Fruit fly (Drosophila melanogaster): ENCODE measurements around the gene CG31915.

Gene CG31915

DNA sequence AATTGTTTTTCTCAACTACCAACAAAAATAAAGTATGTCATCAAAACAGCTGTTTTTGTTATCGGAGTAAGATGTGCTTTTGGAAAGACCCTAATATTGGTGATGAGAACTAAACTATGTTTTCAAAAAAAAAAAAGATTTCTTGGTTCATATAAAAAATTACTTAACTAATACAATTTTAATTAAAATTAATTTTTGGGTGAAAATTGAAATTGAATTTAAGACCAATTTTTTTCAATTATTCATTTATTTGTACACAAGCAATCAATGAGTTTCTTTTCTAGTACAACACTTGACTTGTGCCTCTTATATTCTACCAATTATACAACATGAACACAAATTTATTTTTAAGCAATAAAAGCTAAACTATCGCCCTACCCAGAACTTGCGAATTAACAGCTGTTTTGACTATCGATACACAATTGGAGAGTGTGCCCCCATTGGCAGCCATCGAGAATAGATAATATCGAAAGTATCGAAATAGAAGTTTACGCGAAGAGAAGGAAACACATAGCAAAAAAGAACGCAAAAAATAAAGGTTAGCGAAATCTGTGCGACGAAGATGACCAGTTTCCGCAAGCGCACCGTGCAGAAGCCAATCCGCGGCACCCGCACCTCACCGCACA lies 4.0 kb upstream of the CG31915 start, which contains the start of the genes Vps52 and Elp4 (continued):
- TF ChIP-seq sc (optimal IDR thresholded peaks at IDR 0.05) (no peak), sc (GFP tag; optimal IDR thresholded peaks at IDR 0.05) (peak; percentile 60), CG9876 (GFP tag; optimal IDR thresholded peaks at IDR 0.05) (peak; percentile 32), chn (GFP tag; optimal IDR thresholded peaks at IDR 0.05) (peak; percentile 40), Optix (GFP tag; IDR thresholded peaks at IDR 0.05) (no peak), odd (GFP tag; optimal IDR thresholded peaks at IDR 0.05) (no peak), CG32532 (GFP tag; IDR thresholded peaks at IDR 0.05) (peak; percentile 80), YL-1 (GFP tag; optimal IDR thresholded peaks at IDR 0.05) (peak; percentile 20), tll (GFP tag; optimal IDR thresholded peaks at IDR 0.05) (no peak), CG3726 (GFP tag; IDR thresholded peaks at IDR 0.05) (no peak), CkIIα-i1 (GFP tag; IDR thresholded peaks at IDR 0.05) (no peak), Atf6 (GFP tag; IDR thresholded peaks at IDR 0.05) (peak; percentile 75), mam (GFP tag; optimal IDR thresholded peaks at IDR 0.05) (peak; percentile 58), CTCF (GFP tag; optimal IDR thresholded peaks at IDR 0.05) (no peak), chinmo (GFP tag; IDR thresholded peaks at IDR 0.05; ENCODE audit: partially characterized antibody) (0 out of 4 replicates have a peak, but pooled peaks have one; percentile 55), pho (GFP tag; optimal IDR thresholded peaks at IDR 0.05) (peak; percentile 75), pum (GFP tag; optimal IDR thresholded peaks at IDR 0.05) (peak; percentile 36), ewg (GFP tag; optimal IDR thresholded peaks at IDR 0.05) (peak; percentile 32), gce (GFP tag; IDR thresholded peaks at IDR 0.05) (no peak), CG3838 (GFP tag; optimal IDR thresholded peaks at IDR 0.05) (peak; percentile 25), CG4730 (GFP tag; IDR thresholded peaks at IDR 0.05) (peak; percentile 60), CG4820 (GFP tag; optimal IDR thresholded peaks at IDR 0.05) (peak; percentile 54), grn (GFP tag; optimal IDR thresholded peaks at IDR 0.05) (no peak), CG31388 (GFP tag; optimal IDR thresholded peaks at IDR 0.05) (peak; percentile 37), Sox102F (GFP tag; optimal IDR thresholded peaks at IDR 0.05) (no peak), CG11247 (GFP tag; IDR thresholded peaks at IDR 0.05) (peak; percentile 65), CG11695 (GFP tag; IDR thresholded peaks at IDR 0.05) (peak; percentile 68; the same call in 2 of the 3 replicates), CG33557 (GFP tag; optimal IDR thresholded peaks at IDR 0.05) (peak; percentile 67), CG10979 (tag; optimal IDR thresholded peaks at IDR 0.05) (peak; percentile 65), MTF-1 (GFP tag; optimal IDR thresholded peaks at IDR 0.05; ENCODE audit: borderline replicate concordance) (no peak), CG4617 (GFP tag; optimal IDR thresholded peaks at IDR 0.05; ENCODE audit: borderline replicate concordance) (peak; percentile 24), CG34422 (GFP tag; IDR thresholded peaks at IDR 0.05) (peak; percentile 65; the same call in 1 of the 3 replicates), CG12744 (GFP tag; optimal IDR thresholded peaks at IDR 0.05) (peak; percentile 42), CG10147 (GFP tag; optimal IDR thresholded peaks at IDR 0.05) (peak; percentile 83), Tbp (GFP tag; optimal IDR thresholded peaks at IDR 0.05) (no peak), fd64A (GFP tag; optimal IDR thresholded peaks at IDR 0.05) (no peak), CG9817 (tag; optimal IDR thresholded peaks at IDR 0.05) (peak; percentile 75), ab (GFP tag; optimal IDR thresholded peaks at IDR 0.05) (no peak), gcm (GFP tag; optimal IDR thresholded peaks at IDR 0.05) (peak; percentile 63), oc (tag; optimal IDR thresholded peaks at IDR 0.05) (peak; percentile 53), hth (optimal IDR thresholded peaks at IDR 0.05) (no peak), CG9932 (GFP tag; IDR thresholded peaks at IDR 0.05) (peak; percentile 76), luna (GFP tag; optimal IDR thresholded peaks at IDR 0.05) (no peak), Lpt (GFP tag; optimal IDR thresholded peaks at IDR 0.05) (no peak), fd96Cb (tag; optimal IDR thresholded peaks at IDR 0.05) (peak; percentile 73), HLHmδ (GFP tag; optimal IDR thresholded peaks at IDR 0.05) (no peak), Hand (GFP tag; optimal IDR thresholded peaks at IDR 0.05) (peak; percentile 29), D (optimal IDR thresholded peaks at IDR 0.05) (no peak), D (GFP tag; optimal IDR thresholded peaks at IDR 0.05) (peak; percentile 53), CG18599 (GFP tag; optimal IDR thresholded peaks at IDR 0.05) (no peak), unc-4 (GFP tag; IDR thresholded peaks at IDR 0.05; ENCODE audit: partially characterized antibody) (peak; percentile 63)
